Worm (Caenorhabditis elegans) whole organism, L1 larva: ENCODE results near the gene C35A5.10.

ENCODE experiments used
- C04F5.9 ChIP-seq: sonication (generic microtip); optimal IDR thresholded peaks from 2 replicates; lab custom pipeline; 2016; ENCODE audit warnings: missing genetic modification characterization, missing compliant biosample characterization
- Y116A8C.19 ChIP-seq: sonication (generic microtip); optimal IDR thresholded peaks from 2 replicates; lab custom pipeline; 2016; ENCODE audit warnings: missing compliant biosample characterization, missing genetic modification characterization, borderline replicate concordance
- ceh-8 ChIP-seq: fragments of 200-800 bp; sonication (Bioruptor generic); optimal IDR thresholded peaks from 2 replicates; lab custom pipeline; 2018; ENCODE audit warnings: mild to moderate bottlenecking, missing genetic modification characterization, moderate library complexity, missing compliant biosample characterization
- ceh-82 ChIP-seq, 3 experiments: fragments of 150-350 bp in 1 of 3; sonication (generic microtip) in 2 of 3; optimal IDR thresholded peaks; 2 replicates each; lab custom pipeline; 2014 to 2017; ENCODE audit warnings: missing biosample characterization in 3 of 3, missing genetic modification characterization in 3 of 3
- ceh-88 ChIP-seq: fragments of 200-800 bp; sonication (Bioruptor generic); IDR thresholded peaks from 2 replicates; pipeline ENCODE4 v1.3.6; 2022; ENCODE audit warnings: missing genetic modification characterization, missing compliant biosample characterization
- efl-1 ChIP-seq, 4 experiments: fragments of 150-350 bp; optimal IDR thresholded peaks in 3 of 4; peaks in 1 of 4; 1 replicate in 1 of 4; 2 replicates in 3 of 4; lab custom pipeline; 2014; ENCODE audit warnings: missing biosample characterization in 2 of 4, missing genetic modification characterization in 2 of 4, missing genetic modification reagents in 2 of 4
- egl-13 ChIP-seq: sonication (generic microtip); optimal IDR thresholded peaks from 2 replicates; lab custom pipeline; 2016; ENCODE audit warnings: missing genotype, missing genetic modification reagents, missing genetic modification characterization, missing compliant biosample characterization
- egl-27 ChIP-seq, 2 experiments: fragments of 150-350 bp in 1 of 2; sonication (generic microtip); optimal IDR thresholded peaks; 3 replicates each; lab custom pipeline; 2017 to 2018; ENCODE audit warnings: missing biosample characterization in 2 of 2, missing genetic modification characterization in 2 of 2, missing genetic modification reagents in 2 of 2
- elt-2 ChIP-seq: sonication (generic microtip); optimal IDR thresholded peaks from 2 replicates; lab custom pipeline; 2016; ENCODE audit warnings: missing genetic modification characterization, mild to moderate bottlenecking, inconsistent platforms, missing compliant biosample characterization, missing genetic modification reagents
- elt-3 ChIP-seq, 6 experiments: fragments of 150-350 bp in 1 of 6; sonication (generic microtip); optimal IDR thresholded peaks; 2 replicates each; lab custom pipeline; 2017 to 2018; ENCODE audit warnings: missing biosample characterization in 6 of 6, missing genetic modification characterization in 6 of 6, inconsistent platforms in 1 of 6
- ets-5 ChIP-seq: fragments of 200-800 bp; sonication (Bioruptor generic); IDR thresholded peaks from 2 replicates; pipeline ENCODE4 v1.3.6; 2022; ENCODE audit warnings: missing genetic modification characterization, missing compliant biosample characterization
- fkh-10 ChIP-seq: sonication (generic microtip); optimal IDR thresholded peaks from 2 replicates; lab custom pipeline; 2017; ENCODE audit warnings: missing biosample characterization, missing genetic modification reagents, missing genetic modification characterization
- fkh-4 ChIP-seq: sonication (generic microtip); optimal IDR thresholded peaks from 2 replicates; lab custom pipeline; 2016; ENCODE audit warnings: missing compliant biosample characterization, missing genetic modification characterization, borderline replicate concordance
- fkh-8 ChIP-seq: sonication (generic microtip); optimal IDR thresholded peaks from 2 replicates; lab custom pipeline; 2016; ENCODE audit warnings: mild to moderate bottlenecking, missing genetic modification characterization, missing compliant biosample characterization
- fos-1 ChIP-seq: fragments of 150-350 bp; optimal IDR thresholded peaks from 2 replicates; lab custom pipeline; 2014; ENCODE audit warnings: missing biosample characterization, missing genetic modification characterization
- lir-3 ChIP-seq: sonication (generic microtip); optimal IDR thresholded peaks from 2 replicates; lab custom pipeline; 2016; ENCODE audit warnings: mild to moderate bottlenecking, missing genetic modification characterization, moderate library complexity, missing compliant biosample characterization; ENCODE audit not compliant: poor library complexity
- mab-9 ChIP-seq: fragments of 200-800 bp; sonication (Bioruptor generic); IDR thresholded peaks from 2 replicates; pipeline ENCODE4 v1.3.6; 2022; ENCODE audit warnings: missing genetic modification reagents, missing genetic modification characterization, missing compliant biosample characterization
- nhr-11 ChIP-seq: fragments of 150-350 bp; optimal IDR thresholded peaks from 2 replicates; lab custom pipeline; 2014; ENCODE audit warnings: missing biosample characterization, missing genetic modification characterization
- nhr-19 ChIP-seq: fragments of 200-800 bp; sonication (Bioruptor generic); conservative IDR thresholded peaks from 2 replicates; pipeline ENCODE4 v1.3.6; 2022; ENCODE audit warnings: missing genetic modification characterization, missing compliant biosample characterization
- nhr-237 ChIP-seq: fragments of 150-350 bp; optimal IDR thresholded peaks from 2 replicates; lab custom pipeline; 2014; ENCODE audit warnings: missing biosample characterization, missing genetic modification characterization
- nhr-77 ChIP-seq: fragments of 150-350 bp; optimal IDR thresholded peaks from 2 replicates; lab custom pipeline; 2014; ENCODE audit warnings: missing biosample characterization, missing genetic modification characterization
- pqm-1 ChIP-seq: sonication (generic microtip); optimal IDR thresholded peaks from 3 replicates; lab custom pipeline; 2017; ENCODE audit warnings: missing biosample characterization, missing genetic modification characterization
- rnt-1 ChIP-seq: sonication (generic microtip); optimal IDR thresholded peaks from 2 replicates; lab custom pipeline; 2016; ENCODE audit warnings: mild to moderate bottlenecking, missing genetic modification characterization, moderate library complexity, missing compliant biosample characterization
- skn-1 ChIP-seq: fragments of 150-350 bp; optimal IDR thresholded peaks from 2 replicates; lab custom pipeline; 2014; ENCODE audit warnings: missing biosample characterization, missing genetic modification characterization
- sox-4 ChIP-seq: sonication (generic microtip); optimal IDR thresholded peaks from 2 replicates; lab custom pipeline; 2016; ENCODE audit warnings: missing genetic modification characterization, missing compliant biosample characterization
- unc-30 ChIP-seq: sonication (generic microtip); optimal IDR thresholded peaks from 2 replicates; lab custom pipeline; 2017; ENCODE audit warnings: missing biosample characterization, missing genetic modification characterization
- unc-62 ChIP-seq: fragments of 150-350 bp; optimal IDR thresholded peaks from 2 replicates; lab custom pipeline; 2014; ENCODE audit warnings: missing biosample characterization, missing genetic modification reagents, missing genetic modification characterization
- zag-1 ChIP-seq: fragments of 150-350 bp; optimal IDR thresholded peaks from 2 replicates; lab custom pipeline; 2014; ENCODE audit warnings: missing biosample characterization, missing genetic modification characterization

C35A5.10 gene

ce11 chrV:10468709-10469108 is 35.3 kb upstream of the C35A5.10 start:
- TF ChIP-seq fos-1 (tag; lab: Kevin White, UChicago) (no peak), pqm-1 (tag; lab: Kevin White, UChicago) (no peak), nhr-77 (tag; lab: Kevin White, UChicago) (no peak), egl-27 (tag; optimal IDR thresholded peaks at IDR 0.05; lab: Kevin White, UChicago) (no peak), C04F5.9 (tag; lab: Kevin White, UChicago) (no peak), nhr-237 (no peak)

- no peak for TF ChIP-seq efl-1 (optimal IDR thresholded peaks at IDR 0.05; lab: Kevin White, UChicago)
- peak in 1 of 2 experiments; percentile 71 for TF ChIP-seq efl-1 (GFP tag; optimal IDR thresholded peaks at IDR 0.05 in 1 of 2; lab: Kevin White, UChicago)
- peak; percentile 12 for TF ChIP-seq fkh-8
- TF ChIP-seq ceh-8 (GFP tag; lab: Kevin White, UChicago): no peak
- TF ChIP-seq lir-3 (tag; lab: Kevin White, UChicago): no peak
- TF ChIP-seq sox-4 (tag; lab: Kevin White, UChicago): no peak
- TF ChIP-seq fkh-10 (GFP tag; lab: Kevin White, UChicago): no peak
Measured at ce11 chrV:10469845-10470244, 34.1 kb upstream of the C35A5.10 start.

ce11 chrV:10471007-10471406 is 33.0 kb upstream of the C35A5.10 start:
- TF ChIP-seq zag-1 (tag; lab: Kevin White, UChicago) (no peak), fkh-4 (tag; lab: Kevin White, UChicago) (no peak), nhr-11 (tag; lab: Kevin White, UChicago) (no peak), fos-1 (tag; lab: Kevin White, UChicago) (no peak), nhr-19 (GFP tag; lab: Robert Waterston, UW) (no peak), elt-2 (no peak), ceh-88 (GFP tag; lab: Robert Waterston, UW) (no peak), mab-9 (GFP tag; lab: Robert Waterston, UW) (no peak), efl-1 (optimal IDR thresholded peaks at IDR 0.05; lab: Kevin White, UChicago) (no peak), efl-1 (GFP tag; optimal IDR thresholded peaks at IDR 0.05 in 1 of 2; lab: Kevin White, UChicago) (no peak)

ce11 chrV:10472901-10473774 is 30.9 kb upstream of the C35A5.10 start:
- TF ChIP-seq pqm-1 (tag; lab: Kevin White, UChicago) (no peak), efl-1 (optimal IDR thresholded peaks at IDR 0.05; lab: Kevin White, UChicago) (no peak), efl-1 (GFP tag; optimal IDR thresholded peaks at IDR 0.05 in 1 of 2; lab: Kevin White, UChicago) (peak in 1 of 2 experiments; percentile 85), Y116A8C.19 (tag; lab: Kevin White, UChicago) (no peak), elt-3 (tag; optimal IDR thresholded peaks at IDR 0.05; lab: Kevin White, UChicago) (no peak), skn-1 (tag; lab: Kevin White, UChicago) (no peak), mab-9 (GFP tag; lab: Robert Waterston, UW) (no peak), ets-5 (GFP tag; lab: Robert Waterston, UW) (no peak), ceh-82 (tag; optimal IDR thresholded peaks at IDR 0.05; lab: Kevin White, UChicago) (no peak), fkh-8 (no peak), rnt-1 (tag; lab: Kevin White, UChicago) (peak; percentile 9), unc-30 (tag; lab: Kevin White, UChicago) (no peak), fos-1 (tag; lab: Kevin White, UChicago) (no peak)
- TF ChIP-seq, all 84 proteins: peak for 2

- TF ChIP-seq efl-1 (optimal IDR thresholded peaks at IDR 0.05; lab: Kevin White, UChicago) (no peak), efl-1 (GFP tag; optimal IDR thresholded peaks at IDR 0.05 in 1 of 2; lab: Kevin White, UChicago) (no peak), ceh-8 (GFP tag; lab: Kevin White, UChicago) (no peak), nhr-77 (tag; lab: Kevin White, UChicago) (no peak), egl-13 (no peak), fkh-8 (no peak)
Measured at ce11 chrV:10474040-10474439, 30.0 kb upstream of the C35A5.10 start.

- TF ChIP-seq unc-62 (GFP tag; lab: Kevin White, UChicago): no peak
Measured at ce11 chrV:10475421-10475820, 28.6 kb upstream of the C35A5.10 start.
